Fruit fly (Drosophila melanogaster): ENCODE results near the gene Asciz.

The Asciz gene

DNA sequence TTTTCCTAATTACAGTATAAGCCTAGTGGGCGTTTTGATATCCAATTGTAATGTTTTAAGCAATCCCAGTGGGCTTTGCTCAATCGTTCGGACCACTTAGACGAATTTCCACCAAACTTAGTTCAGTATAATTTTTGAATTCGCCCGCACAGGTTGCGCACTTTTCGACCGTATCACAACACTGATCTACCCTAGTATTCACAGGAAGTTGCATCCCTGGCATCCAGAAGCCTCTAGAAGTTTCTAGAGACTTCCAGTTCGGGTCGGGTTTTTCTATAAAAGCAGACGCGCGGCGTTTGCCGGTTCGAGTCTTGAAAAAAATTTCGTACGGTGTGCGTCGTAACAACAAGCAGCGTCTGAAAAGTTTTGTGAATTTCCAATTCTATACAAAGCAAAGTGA, 26.9 kb upstream of the Asciz start, which contains the start of gene Hsp83 (continued):
- TF ChIP-seq E2f1 (GFP tag; IDR thresholded peaks at IDR 0.05) (peak; percentile 87), luna (GFP tag; optimal IDR thresholded peaks at IDR 0.05) (peak; percentile 91), fd3F (GFP tag; optimal IDR thresholded peaks at IDR 0.05) (peak; percentile 86), cwo (GFP tag; optimal IDR thresholded peaks at IDR 0.05) (peak; percentile 93), Hand (GFP tag; optimal IDR thresholded peaks at IDR 0.05) (peak; percentile 99), prd (optimal IDR thresholded peaks at IDR 0.05) (no peak), prd (GFP tag; IDR thresholded peaks at IDR 0.05) (peak; percentile 71), CG32532 (GFP tag; IDR thresholded peaks at IDR 0.05) (peak; percentile 95), CG8765 (GFP tag; IDR thresholded peaks at IDR 0.05) (no peak), CG3407 (GFP tag; optimal IDR thresholded peaks at IDR 0.05) (peak; percentile 94), Dbx (GFP tag; IDR thresholded peaks at IDR 0.05) (peak; percentile 95), Vsx1 (GFP tag; optimal IDR thresholded peaks at IDR 0.05) (peak; percentile 97), CG7963 (GFP tag; IDR thresholded peaks at IDR 0.05; ENCODE audit: partially characterized antibody) (no peak), br (optimal IDR thresholded peaks at IDR 0.05) (no peak), crc (GFP tag; optimal IDR thresholded peaks at IDR 0.05) (peak; percentile 94), bigmax (GFP tag; optimal IDR thresholded peaks at IDR 0.05) (peak; percentile 91), Ravus (GFP tag; IDR thresholded peaks at IDR 0.05) (peak; percentile 25; the same call in 1 of the 2 replicates), Fer2 (tag; optimal IDR thresholded peaks at IDR 0.05) (peak; percentile 91), sug (tag; optimal IDR thresholded peaks at IDR 0.05) (peak; percentile 92), B-H2 (GFP tag; optimal IDR thresholded peaks at IDR 0.05) (peak; percentile 99), jumu (GFP tag; optimal IDR thresholded peaks at IDR 0.05) (peak; percentile 88), Hmx (GFP tag; optimal IDR thresholded peaks at IDR 0.05) (peak; percentile 39), CG5245 (GFP tag; optimal IDR thresholded peaks at IDR 0.05) (peak; percentile 91), en (GFP tag; optimal IDR thresholded peaks at IDR 0.05) (peak; percentile 91), lab (GFP tag; optimal IDR thresholded peaks at IDR 0.05) (peak; percentile 100), Max (GFP tag; optimal IDR thresholded peaks at IDR 0.05) (peak; percentile 87), CG42726 (GFP tag; IDR thresholded peaks at IDR 0.05; ENCODE audit: partially characterized antibody) (peak; percentile 38; the same call in 1 of the 2 replicates), unpg (GFP tag; optimal IDR thresholded peaks at IDR 0.05) (peak; percentile 94), CG15479 (GFP tag; optimal IDR thresholded peaks at IDR 0.05) (peak; percentile 53), pita (GFP tag; optimal IDR thresholded peaks at IDR 0.05) (peak; percentile 6), Hr51 (GFP tag; optimal IDR thresholded peaks at IDR 0.05) (peak; percentile 90 to 96), onecut (GFP tag; IDR thresholded peaks at IDR 0.05) (peak; percentile 96), CG10209 (GFP tag; optimal IDR thresholded peaks at IDR 0.05) (peak; percentile 96), CG6765 (GFP tag; optimal IDR thresholded peaks at IDR 0.05) (peak; percentile 100), bowl (GFP tag; IDR thresholded peaks at IDR 0.05) (peak; percentile 81; the same call in 1 of the 2 replicates), Mad (GFP tag; optimal IDR thresholded peaks at IDR 0.05) (peak; percentile 95), gfzf (GFP tag; optimal IDR thresholded peaks at IDR 0.05) (peak; percentile 23), chinmo (GFP tag; IDR thresholded peaks at IDR 0.05; ENCODE audit: partially characterized antibody) (peak; percentile 84; the same call in 3 of the 4 replicates), stwl (tag; optimal IDR thresholded peaks at IDR 0.05) (peak; percentile 85), CG30403 (GFP tag; optimal IDR thresholded peaks at IDR 0.05) (peak; percentile 82), CG31441 (GFP tag; IDR thresholded peaks at IDR 0.05) (peak; percentile 91), nmo (GFP tag; optimal IDR thresholded peaks at IDR 0.05) (peak; percentile 79), Opbp (GFP tag; IDR thresholded peaks at IDR 0.05; ENCODE audit: partially characterized antibody) (peak; percentile 57; the same call in 2 of the 3 replicates), pzg (GFP tag; optimal IDR thresholded peaks at IDR 0.05) (peak; percentile 76), ERR (GFP tag; optimal IDR thresholded peaks at IDR 0.05) (peak; percentile 84), CG11696 (GFP tag; IDR thresholded peaks at IDR 0.05) (peak; percentile 79), fru (optimal IDR thresholded peaks at IDR 0.05) (no peak), CG15073 (GFP tag; optimal IDR thresholded peaks at IDR 0.05) (no peak), tap (tag; optimal IDR thresholded peaks at IDR 0.05) (peak; percentile 92), Jarid2 (GFP tag; optimal IDR thresholded peaks at IDR 0.05) (peak; percentile 87), Meics (GFP tag; optimal IDR thresholded peaks at IDR 0.05) (peak; percentile 99)
